Worm (Caenorhabditis elegans) whole organism, L4/young adult: Measurements from ENCODE around the gene cdh-1.

ENCODE experiments used
- W03F9.2 ChIP-seq: fragments of 150-350 bp; optimal IDR thresholded peaks from 2 replicates; lab custom pipeline; 2014; ENCODE audit warnings: missing biosample characterization, missing genetic modification characterization
- him-1 ChIP-seq: sonication (generic microtip); optimal IDR thresholded peaks from 2 replicates; lab custom pipeline; 2016; ENCODE audit warnings: missing genotype, missing genetic modification reagents, missing genetic modification characterization, missing compliant biosample characterization

DNA sequence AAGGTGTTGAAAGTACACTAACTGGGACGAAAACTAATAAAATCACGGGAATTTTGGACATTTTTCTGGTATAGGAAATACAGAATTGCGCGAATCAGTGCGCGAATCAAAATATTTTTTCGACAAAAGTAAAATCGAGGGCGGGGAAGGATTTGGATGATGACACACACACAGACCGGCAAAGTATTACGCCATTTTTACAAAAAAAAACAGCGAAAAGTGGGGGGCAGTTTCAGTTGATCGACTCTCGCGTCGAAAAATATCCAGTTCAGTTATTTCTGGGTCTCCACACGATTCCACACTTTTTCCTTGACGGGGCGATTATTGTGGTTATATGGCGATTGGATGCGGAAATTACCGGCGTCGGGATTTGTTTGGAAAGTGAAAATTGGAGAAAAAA is 35.4 kb downstream of the cdh-1 start, which contains the start of gene H05C05.4:
- TF ChIP-seq W03F9.2 (tag; lab: Kevin White, UChicago) = no peak
- TF ChIP-seq him-1 (tag; lab: Kevin White, UChicago) = no peak
